Fruit fly (Drosophila melanogaster): ENCODE data around the gene Elp1.

DNA sequence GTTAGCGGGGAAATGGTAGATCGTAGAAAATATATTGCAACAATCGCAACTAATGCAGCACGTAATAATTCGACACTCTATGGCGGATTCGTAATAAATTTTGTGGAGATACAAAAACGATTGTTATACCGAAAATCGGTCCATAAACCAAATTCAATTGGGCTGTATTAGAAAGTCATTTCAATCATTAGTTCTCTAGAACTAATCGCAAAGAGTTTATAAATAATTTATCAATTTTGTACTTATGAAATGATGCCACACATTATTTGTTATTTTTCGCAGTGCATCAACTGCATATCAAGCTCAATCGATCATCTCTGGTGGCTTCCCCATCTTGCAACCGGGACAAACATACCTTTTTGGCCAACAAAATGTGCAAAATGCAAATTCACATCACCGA, 38.3 kb upstream of the Elp1 start:
- no peak for TF ChIP-seq ewg (GFP tag; optimal IDR thresholded peaks at IDR 0.05)
- TF ChIP-seq CG17186 (GFP tag; optimal IDR thresholded peaks at IDR 0.05), result no peak
- TF ChIP-seq eyg (GFP tag; optimal IDR thresholded peaks at IDR 0.05), result no peak
- TF ChIP-seq CG4282 (GFP tag; optimal IDR thresholded peaks at IDR 0.05), result no peak
- TF ChIP-seq gce (GFP tag; IDR thresholded peaks at IDR 0.05), result no peak
